Worm (Caenorhabditis elegans): ENCODE results near the gene srz-42.
A peak's percentile ranks its signal among the peaks of the same experiment; 100 is the strongest.

srz-42 gene

ce11 chrIV:14129091-14129490 is at the start of gene srz-42:
TSS of gene srz-42 (plus strand) at chrIV:14129391.
- no peak for TF ChIP-seq irx-1 (tag; optimal IDR thresholded peaks at IDR 0.05)
- TF ChIP-seq nhr-20 (tag; optimal IDR thresholded peaks at IDR 0.05) = no peak
- no peak for TF ChIP-seq nhr-71 (tag; optimal IDR thresholded peaks at IDR 0.05)
- TF ChIP-seq ama-1 (optimal IDR thresholded peaks at IDR 0.05) = no peak
- TF ChIP-seq lsy-2 (tag; optimal IDR thresholded peaks at IDR 0.05) = no peak
- no peak for TF ChIP-seq isw-1 (GFP tag; IDR thresholded peaks at IDR 0.05)
- TF ChIP-seq C16A3.4 (tag; optimal IDR thresholded peaks at IDR 0.05) = no peak
- no peak for TF ChIP-seq nhr-77 (tag; optimal IDR thresholded peaks at IDR 0.05)
- TF ChIP-seq skn-1 (tag; optimal IDR thresholded peaks at IDR 0.05) = no peak
- no peak for TF ChIP-seq Y116A8C.19 (tag; optimal IDR thresholded peaks at IDR 0.05; ENCODE audit: borderline replicate concordance)
- no peak for TF ChIP-seq ets-5 (GFP tag; IDR thresholded peaks at IDR 0.05)
- TF ChIP-seq snu-23 (GFP tag; optimal IDR thresholded peaks at IDR 0.05) = no peak
- TF ChIP-seq grh-1 (GFP tag; IDR thresholded peaks at IDR 0.05) = no peak
- TF ChIP-seq blmp-1 (tag; optimal IDR thresholded peaks at IDR 0.05) = no peak
- no peak for TF ChIP-seq dsc-1 (tag; optimal IDR thresholded peaks at IDR 0.05)
- no peak for TF ChIP-seq dpl-1 (GFP tag; optimal IDR thresholded peaks at IDR 0.05)
- TF ChIP-seq ceh-8 (GFP tag; optimal IDR thresholded peaks at IDR 0.05) = no peak

ce11 chrIV:14082956-14083355 is 46.2 kb upstream of the srz-42 start:
- TF ChIP-seq jun-1 (tag; optimal IDR thresholded peaks at IDR 0.05) = no peak
- no peak for TF ChIP-seq fkh-10 (GFP tag; optimal IDR thresholded peaks at IDR 0.05)
- no peak for TF ChIP-seq lin-39 (tag; optimal IDR thresholded peaks at IDR 0.05)
- peak; percentile 65 for TF ChIP-seq xbp-1 (tag; optimal IDR thresholded peaks at IDR 0.05)
- no peak for TF ChIP-seq dpl-1 (GFP tag; optimal IDR thresholded peaks at IDR 0.05)
- TF ChIP-seq ztf-11 (tag; optimal IDR thresholded peaks at IDR 0.05) = no peak

- peak; percentile 20 for TF ChIP-seq nhr-85 (tag)
- no peak for TF ChIP-seq isw-1 (GFP tag; IDR thresholded peaks at IDR 0.05)
Observed at ce11 chrIV:14083505-14083904, 45.7 kb upstream of the srz-42 start, which contains the start of gene F52B11.2. TSS of gene F52B11.2 (plus strand) at chrIV:14083568.

- TF ChIP-seq elt-3 (tag; optimal IDR thresholded peaks at IDR 0.05) (peak in 1 of 6 experiments; percentile 47), swsn-7 (tag; optimal IDR thresholded peaks at IDR 0.05) (no peak), snpc-4 (tag; optimal IDR thresholded peaks at IDR 0.05) (no peak), vab-15 (tag; optimal IDR thresholded peaks at IDR 0.05) (no peak), nhr-85 (tag) (no peak), unc-98 (GFP tag; IDR thresholded peaks at IDR 0.05) (no peak), pax-3 (tag; optimal IDR thresholded peaks at IDR 0.05) (no peak), mep-1 (tag; optimal IDR thresholded peaks at IDR 0.05) (peak; percentile 43), nhr-237 (tag; optimal IDR thresholded peaks at IDR 0.05) (no peak), blmp-1 (tag; optimal IDR thresholded peaks at IDR 0.05) (peak; percentile 96), fkh-8 (tag; optimal IDR thresholded peaks at IDR 0.05) (no peak), ceh-8 (GFP tag; optimal IDR thresholded peaks at IDR 0.05) (no peak), elt-2 (tag; optimal IDR thresholded peaks at IDR 0.05) (no peak), lir-3 (tag; optimal IDR thresholded peaks at IDR 0.05; ENCODE audit: poor library complexity) (no peak), aly-2 (tag; optimal IDR thresholded peaks at IDR 0.05) (no peak)
Observed at ce11 chrIV:14086395-14086794, 42.8 kb upstream of the srz-42 start.

ce11 chrIV:14089749-14090148 is 39.4 kb upstream of the srz-42 start:
- TF ChIP-seq mep-1 (tag; optimal IDR thresholded peaks at IDR 0.05) (peak; percentile 44), elt-3 (tag; optimal IDR thresholded peaks at IDR 0.05) (peak in 2 of 6 experiments; percentile 12 to 36), blmp-1 (tag; optimal IDR thresholded peaks at IDR 0.05) (peak; percentile 100), efl-1 (optimal IDR thresholded peaks at IDR 0.05) (no peak), efl-1 (GFP tag; optimal IDR thresholded peaks at IDR 0.05 in 1 of 2) (peak in 1 of 2 experiments; percentile 43), isw-1 (GFP tag; IDR thresholded peaks at IDR 0.05) (no peak)

Data from whole organism, L1 larva.